Worm (Caenorhabditis elegans) whole organism, young adult: ENCODE data around the gene cpr-1.

Experiments used
- B0035.1 ChIP-seq: sonication (generic microtip); optimal IDR thresholded peaks from 2 replicates; lab custom pipeline; 2016; ENCODE audit warnings: missing genetic modification characterization, mild to moderate bottlenecking, missing compliant biosample characterization, missing genotype, missing genetic modification reagents
- B0336.3 ChIP-seq: fragments of 200-800 bp; sonication (Bioruptor generic); IDR thresholded peaks from 2 replicates; pipeline ENCODE4 v1.3.6; 2022; ENCODE audit warnings: missing genetic modification characterization, missing compliant biosample characterization
- C06A6.2 ChIP-seq: fragments of 200-800 bp; sonication (Bioruptor generic); conservative IDR thresholded peaks from 2 replicates; pipeline ENCODE4 v1.3.6; 2022; ENCODE audit warnings: missing genetic modification characterization, missing compliant biosample characterization
- C17E4.6 ChIP-seq: fragments of 200-800 bp; sonication (Bioruptor generic); IDR thresholded peaks from 2 replicates; pipeline ENCODE4 v1.3.6; 2022; ENCODE audit warnings: missing genetic modification reagents, missing genetic modification characterization, missing compliant biosample characterization
- D2030.7 ChIP-seq: fragments of 200-800 bp; sonication (Bioruptor generic); IDR thresholded peaks from 2 replicates; pipeline ENCODE4 v1.3.6; 2022; ENCODE audit warnings: missing genetic modification reagents, missing genetic modification characterization, missing compliant biosample characterization
- F22D6.2 ChIP-seq: sonication (generic microtip); optimal IDR thresholded peaks from 2 replicates; lab custom pipeline; 2016; ENCODE audit warnings: mild to moderate bottlenecking, missing genetic modification characterization, missing compliant biosample characterization
- F23B12.7 ChIP-seq: sonication (generic microtip); optimal IDR thresholded peaks from 2 replicates; lab custom pipeline; 2017; ENCODE audit warnings: missing genetic modification characterization, mild to moderate bottlenecking, missing compliant biosample characterization, antibody characterized with exemption, moderate library complexity; ENCODE audit not compliant: insufficient read depth
- F33H1.4 ChIP-seq: fragments of 200-800 bp; sonication (Bioruptor generic); IDR thresholded peaks from 2 replicates; pipeline ENCODE4 v1.3.6; 2022; ENCODE audit warnings: missing genetic modification reagents, missing genetic modification characterization, missing compliant biosample characterization
- F39B2.1 ChIP-seq: fragments of 200-800 bp; sonication (Bioruptor generic); IDR thresholded peaks from 2 replicates; pipeline ENCODE4 v1.3.6; 2022; ENCODE audit warnings: missing genetic modification reagents, missing genetic modification characterization, missing compliant biosample characterization
- F49E8.2 ChIP-seq: sonication (generic microtip); optimal IDR thresholded peaks from 3 replicates; lab custom pipeline; 2017; ENCODE audit warnings: missing genetic modification characterization, mild to moderate bottlenecking, missing compliant biosample characterization, antibody characterized with exemption, moderate library complexity; ENCODE audit not compliant: insufficient read depth
- F57A8.1 ChIP-seq: fragments of 200-800 bp; sonication (Bioruptor generic); optimal IDR thresholded peaks from 2 replicates; lab custom pipeline; 2018; ENCODE audit warnings: mild to moderate bottlenecking, missing genetic modification characterization, moderate library complexity, missing compliant biosample characterization
- K11D2.4 ChIP-seq: fragments of 200-800 bp; sonication (Bioruptor generic); IDR thresholded peaks from 2 replicates; pipeline ENCODE4 v1.3.6; 2022; ENCODE audit warnings: missing genetic modification reagents, missing genetic modification characterization, missing compliant biosample characterization
- K12H6.12 ChIP-seq: fragments of 200-800 bp; sonication (Bioruptor generic); optimal IDR thresholded peaks from 2 replicates; lab custom pipeline; 2018; ENCODE audit warnings: mild to moderate bottlenecking, missing genetic modification characterization, missing compliant biosample characterization
- T07F8.4 ChIP-seq: sonication (generic microtip); optimal IDR thresholded peaks from 2 replicates; lab custom pipeline; 2016; ENCODE audit warnings: mild to moderate bottlenecking, missing genetic modification characterization, moderate library complexity, missing compliant biosample characterization
- T26A5.8 ChIP-seq: sonication (generic microtip); optimal IDR thresholded peaks from 2 replicates; lab custom pipeline; 2016; ENCODE audit warnings: missing genetic modification characterization, missing compliant biosample characterization
- Y95B8A.8 ChIP-seq: fragments of 200-800 bp; sonication (Bioruptor generic); IDR thresholded peaks from 2 replicates; pipeline ENCODE4 v1.3.6; 2022; ENCODE audit warnings: missing genetic modification reagents, missing genetic modification characterization, missing compliant biosample characterization
- ZK185.1 ChIP-seq: sonication (generic microtip); optimal IDR thresholded peaks from 2 replicates; lab custom pipeline; 2016; ENCODE audit warnings: mild to moderate bottlenecking, missing genetic modification characterization, missing compliant biosample characterization; ENCODE audit not compliant: poor library complexity, severe bottlenecking
- aptf-3 ChIP-seq: fragments of 200-800 bp; sonication (Bioruptor generic); IDR thresholded peaks from 2 replicates; pipeline ENCODE4 v1.3.6; 2022; ENCODE audit warnings: missing genetic modification characterization, missing compliant biosample characterization
- bed-2 ChIP-seq: fragments of 200-800 bp; sonication (Bioruptor generic); IDR thresholded peaks from 2 replicates; pipeline ENCODE4 v1.3.6; 2022; ENCODE audit warnings: missing genetic modification reagents, missing genetic modification characterization, missing compliant biosample characterization
- cebp-1 ChIP-seq, 2 experiments: fragments of 200-800 bp in 1 of 2; sonication (Bioruptor generic) in 1 of 2; sonication (generic microtip) in 1 of 2; IDR thresholded peaks in 1 of 2; optimal IDR thresholded peaks in 1 of 2; 2 replicates each; pipeline versions ENCODE4 v1.3.6 to Lab custom; 2017 to 2022; ENCODE audit warnings: missing compliant biosample characterization in 2 of 2, missing genetic modification characterization in 2 of 2, mild to moderate bottlenecking in 1 of 2, missing genetic modification reagents in 1 of 2, moderate library complexity in 1 of 2
- ceh-100 ChIP-seq: fragments of 200-800 bp; sonication (Bioruptor generic); IDR thresholded peaks from 2 replicates; pipeline ENCODE4 v1.3.6; 2022; ENCODE audit warnings: missing genetic modification reagents, missing genetic modification characterization, missing compliant biosample characterization
- ceh-58 ChIP-seq: fragments of 200-800 bp; sonication (Bioruptor generic); IDR thresholded peaks from 2 replicates; pipeline ENCODE4 v1.3.6; 2022; ENCODE audit warnings: missing genetic modification characterization, missing compliant biosample characterization
- ceh-91 ChIP-seq: fragments of 200-800 bp; sonication (Bioruptor generic); IDR thresholded peaks from 2 replicates; pipeline ENCODE4 v1.3.6; 2022; ENCODE audit warnings: missing genetic modification reagents, missing genetic modification characterization, missing compliant biosample characterization
- dpff-1 ChIP-seq: sonication (generic microtip); optimal IDR thresholded peaks from 2 replicates; lab custom pipeline; 2017; ENCODE audit warnings: mild to moderate bottlenecking, missing genetic modification characterization, missing compliant biosample characterization
- ekl-4 ChIP-seq: fragments of 200-800 bp; sonication (Bioruptor generic); IDR thresholded peaks from 2 replicates; pipeline ENCODE4 v1.3.6; 2022; ENCODE audit warnings: missing genetic modification reagents, missing genetic modification characterization, missing compliant biosample characterization
- him-1 ChIP-seq: sonication (generic microtip); optimal IDR thresholded peaks from 2 replicates; lab custom pipeline; 2016; ENCODE audit warnings: missing genotype, missing genetic modification reagents, missing genetic modification characterization, missing compliant biosample characterization
- hmg-20 ChIP-seq: fragments of 200-800 bp; sonication (Bioruptor generic); IDR thresholded peaks from 2 replicates; pipeline ENCODE4 v1.3.6; 2022; ENCODE audit warnings: missing genetic modification reagents, missing genetic modification characterization, missing compliant biosample characterization
- hrde-1 ChIP-seq: sonication (generic microtip); optimal IDR thresholded peaks from 2 replicates; lab custom pipeline; 2016; ENCODE audit warnings: missing genetic modification characterization, mild to moderate bottlenecking, missing compliant biosample characterization, moderate library complexity, missing genotype, missing genetic modification reagents, borderline replicate concordance
- let-526 ChIP-seq: fragments of 200-800 bp; sonication (Bioruptor generic); IDR thresholded peaks from 2 replicates; pipeline ENCODE4 v1.3.6; 2022; ENCODE audit warnings: missing genetic modification reagents, missing genetic modification characterization, missing compliant biosample characterization
- lin-35 ChIP-seq, 3 experiments: fragments of 150-350 bp in 2 of 3; sonication (generic microtip) in 1 of 3; optimal IDR thresholded peaks; 2 replicates each; lab custom pipeline; 2014 to 2018; ENCODE audit warnings: missing biosample characterization in 3 of 3, missing genetic modification characterization in 3 of 3, missing genetic modification reagents in 3 of 3
- lin-40 ChIP-seq: sonication (generic microtip); optimal IDR thresholded peaks from 2 replicates; lab custom pipeline; 2016; ENCODE audit warnings: missing genetic modification characterization, mild to moderate bottlenecking, missing compliant biosample characterization, missing genotype, missing genetic modification reagents
- madf-6 ChIP-seq: fragments of 200-800 bp; sonication (Bioruptor generic); IDR thresholded peaks from 2 replicates; pipeline ENCODE4 v1.3.6; 2022; ENCODE audit warnings: missing genetic modification reagents, missing genetic modification characterization, missing compliant biosample characterization
- mel-28 ChIP-seq: sonication (generic microtip); optimal IDR thresholded peaks from 2 replicates; lab custom pipeline; 2016; ENCODE audit warnings: borderline replicate concordance, mild to moderate bottlenecking, missing genetic modification characterization, missing compliant biosample characterization
- mes-4 ChIP-seq: sonication (generic microtip); optimal IDR thresholded peaks from 2 replicates; lab custom pipeline; 2016; ENCODE audit warnings: missing genotype, missing genetic modification characterization, missing compliant biosample characterization
- nfya-2 ChIP-seq: fragments of 200-800 bp; sonication (Bioruptor generic); IDR thresholded peaks from 2 replicates; pipeline ENCODE4 v1.3.6; 2022; ENCODE audit warnings: missing genetic modification reagents, missing genetic modification characterization, missing compliant biosample characterization
- rcor-1 ChIP-seq: fragments of 200-800 bp; sonication (Bioruptor generic); IDR thresholded peaks from 2 replicates; pipeline ENCODE4 v1.3.6; 2022; ENCODE audit warnings: missing genetic modification reagents, missing genetic modification characterization, missing compliant biosample characterization
- repo-1 ChIP-seq: sonication (generic microtip); optimal IDR thresholded peaks from 2 replicates; lab custom pipeline; 2017; ENCODE audit warnings: mild to moderate bottlenecking, missing genetic modification characterization, missing compliant biosample characterization
- rpc-1 ChIP-seq, 2 experiments: fragments of 150-350 bp in 1 of 2; sonication (generic microtip) in 1 of 2; optimal IDR thresholded peaks; 2 replicates each; lab custom pipeline; 2014 to 2018; ENCODE audit warnings: missing biosample characterization in 1 of 2, missing genetic modification characterization in 1 of 2, missing genetic modification reagents in 1 of 2, missing genotype in 1 of 2
- snpc-1.3 ChIP-seq: sonication (generic microtip); optimal IDR thresholded peaks from 2 replicates; lab custom pipeline; 2017; ENCODE audit warnings: missing genetic modification characterization, mild to moderate bottlenecking, missing compliant biosample characterization, antibody characterized with exemption, moderate library complexity, missing genotype, missing genetic modification reagents; ENCODE audit not compliant: insufficient read depth
- snpc-3.4 ChIP-seq: sonication (generic microtip); optimal IDR thresholded peaks from 2 replicates; lab custom pipeline; 2017; ENCODE audit warnings: missing genetic modification characterization, mild to moderate bottlenecking, missing compliant biosample characterization, antibody characterized with exemption, moderate library complexity, missing genotype, missing genetic modification reagents
- snpc-4 ChIP-seq, 5 experiments: fragments of 150-350 bp in 1 of 5; sonication (generic microtip) in 4 of 5; optimal IDR thresholded peaks; 2 replicates each; lab custom pipeline; 2014 to 2018; ENCODE audit warnings: missing genetic modification characterization in 5 of 5, missing biosample characterization in 3 of 5, antibody characterized with exemption in 2 of 5, mild to moderate bottlenecking in 2 of 5, missing compliant biosample characterization in 2 of 5, missing genotype in 2 of 5, moderate library complexity in 2 of 5, missing genetic modification reagents in 1 of 5
- zfh-2 ChIP-seq: fragments of 200-800 bp; sonication (Bioruptor generic); conservative IDR thresholded peaks from 2 replicates; pipeline ENCODE4 v1.3.6; 2022; ENCODE audit warnings: missing genetic modification reagents, missing genetic modification characterization, missing compliant biosample characterization
- ztf-25 ChIP-seq: fragments of 200-800 bp; sonication (Bioruptor generic); IDR thresholded peaks from 2 replicates; pipeline ENCODE4 v1.3.6; 2022; ENCODE audit warnings: missing genetic modification reagents, missing genetic modification characterization, missing compliant biosample characterization
- ztf-26 ChIP-seq: sonication (generic microtip); optimal IDR thresholded peaks from 2 replicates; lab custom pipeline; 2017; ENCODE audit warnings: missing genetic modification characterization, missing compliant biosample characterization
- ztf-6 ChIP-seq: fragments of 200-800 bp; sonication (Bioruptor generic); IDR thresholded peaks from 2 replicates; pipeline ENCODE4 v1.3.6; 2022; ENCODE audit warnings: missing genetic modification reagents, missing genetic modification characterization, missing compliant biosample characterization

cpr-1 gene

ce11 chrV:11976734-11977133 is 1.4 kb downstream of the cpr-1 start (continued):
- no peak for TF ChIP-seq rpc-1 (optimal IDR thresholded peaks at IDR 0.05; lab: Kevin White, UChicago)
- no peak for TF ChIP-seq rpc-1 (tag; optimal IDR thresholded peaks at IDR 0.05; lab: Kevin White, UChicago)
- no peak for TF ChIP-seq dpff-1
- no peak for TF ChIP-seq madf-6 (GFP tag; lab: Robert Waterston, UW)
- TF ChIP-seq F57A8.1 (GFP tag; lab: Kevin White, UChicago) = no peak
- no peak for TF ChIP-seq ztf-6
- TF ChIP-seq snpc-4 (GFP tag; optimal IDR thresholded peaks at IDR 0.05; lab: Kevin White, UChicago) = no peak
- peak in 1 of 4 experiments; percentile 9 for TF ChIP-seq snpc-4 (tag; optimal IDR thresholded peaks at IDR 0.05; lab: Kevin White, UChicago)
- no peak for TF ChIP-seq ceh-58
- TF ChIP-seq rcor-1 (GFP tag; lab: Robert Waterston, UW) = no peak
- no peak for TF ChIP-seq cebp-1 (GFP tag; IDR thresholded peaks at IDR 0.05; lab: Robert Waterston, UW)
- peak; percentile 52 for TF ChIP-seq cebp-1 (tag; optimal IDR thresholded peaks at IDR 0.05; lab: Kevin White, UChicago)
- TF ChIP-seq ztf-25 = no peak
- TF ChIP-seq B0336.3 (GFP tag; lab: Robert Waterston, UW) = no peak
- no peak for TF ChIP-seq T26A5.8 (tag; lab: Kevin White, UChicago)
- TF ChIP-seq zfh-2 (GFP tag; lab: Robert Waterston, UW) = no peak
- no peak for TF ChIP-seq lin-35 (GFP tag; optimal IDR thresholded peaks at IDR 0.05; lab: Kevin White, UChicago)
- TF ChIP-seq F22D6.2 (tag; lab: Kevin White, UChicago) = no peak

DNA sequence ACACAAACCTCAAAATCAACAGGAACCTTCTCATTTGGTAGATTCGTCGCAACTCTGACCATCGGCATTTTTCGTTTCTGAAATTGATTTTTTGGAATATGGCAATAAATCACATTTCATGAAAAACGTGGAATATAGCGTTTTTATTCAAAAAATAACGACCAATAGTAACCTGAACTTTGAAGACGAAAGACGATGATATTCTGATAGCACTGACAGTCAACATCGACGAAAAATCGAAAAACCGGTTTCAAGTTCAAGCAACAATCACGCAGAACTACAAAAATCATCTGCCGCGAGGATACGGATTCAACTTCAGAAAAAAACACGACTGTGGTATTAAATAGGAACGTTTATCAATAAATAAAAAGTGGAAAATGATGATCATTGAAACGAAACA is 2.8 kb downstream of the cpr-1 start, which contains the start of gene mif-2:
TSS of gene mif-2 (minus strand) at position 281 of the 400 bp plus-strand sequence.
- TF ChIP-seq zfh-2 (GFP tag; lab: Robert Waterston, UW) = no peak
- TF ChIP-seq ceh-100 (GFP tag; lab: Robert Waterston, UW) = no peak
- no peak for TF ChIP-seq C06A6.2 (GFP tag; lab: Robert Waterston, UW)
- TF ChIP-seq Y95B8A.8 = no peak
- TF ChIP-seq him-1 (tag; lab: Kevin White, UChicago) = peak; percentile 14
- no peak for TF ChIP-seq mes-4
- no peak for TF ChIP-seq F23B12.7 (tag; lab: Kevin White, UChicago)
- TF ChIP-seq C17E4.6 (GFP tag; lab: Robert Waterston, UW) = no peak
- TF ChIP-seq lin-40 (tag; lab: Kevin White, UChicago) = no peak
- TF ChIP-seq F49E8.2 = peak; percentile 19
- TF ChIP-seq mel-28 (tag; lab: Kevin White, UChicago) = no peak
- no peak for TF ChIP-seq hmg-20 (GFP tag; lab: Robert Waterston, UW)
- TF ChIP-seq F33H1.4 (GFP tag; lab: Robert Waterston, UW) = no peak
- no peak for TF ChIP-seq hrde-1 (tag; lab: Kevin White, UChicago)
- no peak for TF ChIP-seq ekl-4 (GFP tag; lab: Robert Waterston, UW)
- no peak for TF ChIP-seq ceh-91 (GFP tag; lab: Robert Waterston, UW)
- no peak for TF ChIP-seq ceh-58
- no peak for TF ChIP-seq bed-2 (GFP tag; lab: Robert Waterston, UW)
- no peak for TF ChIP-seq nfya-2 (GFP tag; lab: Robert Waterston, UW)
- TF ChIP-seq aptf-3 = no peak
- TF ChIP-seq K11D2.4 = no peak
- no peak for TF ChIP-seq F39B2.1 (GFP tag; lab: Robert Waterston, UW)
- TF ChIP-seq T07F8.4 (tag; lab: Kevin White, UChicago) = no peak
- no peak for TF ChIP-seq ztf-26 (tag; lab: Kevin White, UChicago)
- TF ChIP-seq repo-1 (tag; lab: Kevin White, UChicago) = no peak
- no peak for TF ChIP-seq D2030.7 (GFP tag; lab: Robert Waterston, UW)
- TF ChIP-seq madf-6 (GFP tag; lab: Robert Waterston, UW) = 0 out of 2 replicates have a peak, but pooled peaks have one; percentile 5
- no peak for TF ChIP-seq snpc-4 (GFP tag; optimal IDR thresholded peaks at IDR 0.05; lab: Kevin White, UChicago)
- TF ChIP-seq snpc-4 (tag; optimal IDR thresholded peaks at IDR 0.05; lab: Kevin White, UChicago) = peak in 1 of 4 experiments; percentile 61
- no peak for TF ChIP-seq B0035.1
- TF ChIP-seq ZK185.1 (tag; lab: Kevin White, UChicago) = no peak
- TF ChIP-seq snpc-1.3 (tag; lab: Kevin White, UChicago) = peak; percentile 5
- TF ChIP-seq let-526 (GFP tag; lab: Robert Waterston, UW) = no peak
- TF ChIP-seq snpc-3.4 = peak; percentile 43
- TF ChIP-seq K12H6.12 (tag; lab: Kevin White, UChicago) = no peak
